Worm (Caenorhabditis elegans) whole organism, young adult: ENCODE results near the gene twk-9.

Experiments
- B0035.1 ChIP-seq: sonication (generic microtip); optimal IDR thresholded peaks from 2 replicates; lab custom pipeline; 2016; ENCODE audit warnings: missing genetic modification characterization, mild to moderate bottlenecking, missing compliant biosample characterization, missing genotype, missing genetic modification reagents
- B0261.1 ChIP-seq: sonication (generic microtip); optimal IDR thresholded peaks from 2 replicates; lab custom pipeline; 2016; ENCODE audit warnings: mild to moderate bottlenecking, missing genetic modification characterization, moderate library complexity, missing compliant biosample characterization
- C06A6.2 ChIP-seq: fragments of 200-800 bp; sonication (Bioruptor generic); conservative IDR thresholded peaks from 2 replicates; pipeline ENCODE4 v1.3.6; 2022; ENCODE audit warnings: missing genetic modification characterization, missing compliant biosample characterization
- C17E4.6 ChIP-seq: fragments of 200-800 bp; sonication (Bioruptor generic); IDR thresholded peaks from 2 replicates; pipeline ENCODE4 v1.3.6; 2022; ENCODE audit warnings: missing genetic modification reagents, missing genetic modification characterization, missing compliant biosample characterization
- D2030.7 ChIP-seq: fragments of 200-800 bp; sonication (Bioruptor generic); IDR thresholded peaks from 2 replicates; pipeline ENCODE4 v1.3.6; 2022; ENCODE audit warnings: missing genetic modification reagents, missing genetic modification characterization, missing compliant biosample characterization
- F10E7.11 ChIP-seq: sonication (generic microtip); optimal IDR thresholded peaks from 2 replicates; lab custom pipeline; 2017; ENCODE audit warnings: mild to moderate bottlenecking, missing genetic modification characterization, moderate library complexity, missing compliant biosample characterization
- F37B4.10 ChIP-seq: fragments of 200-800 bp; sonication (Bioruptor generic); IDR thresholded peaks from 2 replicates; pipeline ENCODE4 v1.3.6; 2022; ENCODE audit warnings: missing genetic modification characterization, missing compliant biosample characterization
- F39B2.1 ChIP-seq: fragments of 200-800 bp; sonication (Bioruptor generic); IDR thresholded peaks from 2 replicates; pipeline ENCODE4 v1.3.6; 2022; ENCODE audit warnings: missing genetic modification reagents, missing genetic modification characterization, missing compliant biosample characterization
- F55B11.4 ChIP-seq: sonication (generic microtip); optimal IDR thresholded peaks from 2 replicates; lab custom pipeline; 2016; ENCODE audit warnings: missing compliant biosample characterization, missing genetic modification characterization, borderline replicate concordance; ENCODE audit not compliant: insufficient read depth
- K11D2.4 ChIP-seq: fragments of 200-800 bp; sonication (Bioruptor generic); IDR thresholded peaks from 2 replicates; pipeline ENCODE4 v1.3.6; 2022; ENCODE audit warnings: missing genetic modification reagents, missing genetic modification characterization, missing compliant biosample characterization
- Y53F4B.3 ChIP-seq: fragments of 200-800 bp; sonication (Bioruptor generic); IDR thresholded peaks from 2 replicates; pipeline ENCODE4 v1.3.6; 2022; ENCODE audit warnings: missing genetic modification reagents, missing genetic modification characterization, missing compliant biosample characterization
- Y53G8AR.9 ChIP-seq: fragments of 200-800 bp; sonication (Bioruptor generic); conservative IDR thresholded peaks from 2 replicates; pipeline ENCODE4 v1.3.6; 2022; ENCODE audit warnings: missing genetic modification reagents, missing genetic modification characterization, missing compliant biosample characterization
- Y67H2A.10 ChIP-seq: fragments of 200-800 bp; sonication (Bioruptor generic); conservative IDR thresholded peaks from 2 replicates; pipeline ENCODE4 v1.3.6; 2022; ENCODE audit warnings: missing genetic modification reagents, missing genetic modification characterization, missing compliant biosample characterization
- akir-1 ChIP-seq: fragments of 200-800 bp; sonication (Bioruptor generic); optimal IDR thresholded peaks from 2 replicates; lab custom pipeline; 2018; ENCODE audit warnings: mild to moderate bottlenecking, missing genetic modification characterization, moderate library complexity, missing compliant biosample characterization
- ama-1 ChIP-seq, 3 experiments: fragments of 150-350 bp in 1 of 3; sonication (generic microtip) in 2 of 3; optimal IDR thresholded peaks; 2 replicates each; lab custom pipeline; 2014 to 2018; ENCODE audit warnings: missing biosample characterization in 2 of 3, missing genetic modification characterization in 2 of 3, missing genetic modification reagents in 2 of 3
- aptf-3 ChIP-seq: fragments of 200-800 bp; sonication (Bioruptor generic); IDR thresholded peaks from 2 replicates; pipeline ENCODE4 v1.3.6; 2022; ENCODE audit warnings: missing genetic modification characterization, missing compliant biosample characterization
- atf-7 ChIP-seq: sonication (generic microtip); optimal IDR thresholded peaks from 2 replicates; lab custom pipeline; 2017; ENCODE audit warnings: mild to moderate bottlenecking, missing genetic modification characterization, missing compliant biosample characterization
- athp-1 ChIP-seq: sonication (generic microtip); optimal IDR thresholded peaks from 2 replicates; lab custom pipeline; 2017; ENCODE audit warnings: mild to moderate bottlenecking, missing genetic modification characterization, missing compliant biosample characterization
- attf-6 ChIP-seq: fragments of 200-800 bp; sonication (Bioruptor generic); IDR thresholded peaks from 2 replicates; pipeline ENCODE4 v1.3.6; 2022; ENCODE audit warnings: missing genetic modification reagents, missing genetic modification characterization, missing compliant biosample characterization
- cebp-1 ChIP-seq, 2 experiments: fragments of 200-800 bp in 1 of 2; sonication (Bioruptor generic) in 1 of 2; sonication (generic microtip) in 1 of 2; IDR thresholded peaks in 1 of 2; optimal IDR thresholded peaks in 1 of 2; 2 replicates each; pipeline versions ENCODE4 v1.3.6 to Lab custom; 2017 to 2022; ENCODE audit warnings: missing compliant biosample characterization in 2 of 2, missing genetic modification characterization in 2 of 2, mild to moderate bottlenecking in 1 of 2, missing genetic modification reagents in 1 of 2, moderate library complexity in 1 of 2
- ceh-27 ChIP-seq: fragments of 200-800 bp; sonication (Bioruptor generic); optimal IDR thresholded peaks from 2 replicates; lab custom pipeline; 2018; ENCODE audit warnings: mild to moderate bottlenecking, missing genetic modification characterization, moderate library complexity, missing compliant biosample characterization
- ceh-91 ChIP-seq: fragments of 200-800 bp; sonication (Bioruptor generic); IDR thresholded peaks from 2 replicates; pipeline ENCODE4 v1.3.6; 2022; ENCODE audit warnings: missing genetic modification reagents, missing genetic modification characterization, missing compliant biosample characterization
- chd-7 ChIP-seq: sonication (generic microtip); optimal IDR thresholded peaks from 2 replicates; lab custom pipeline; 2016; ENCODE audit warnings: mild to moderate bottlenecking, missing genetic modification characterization, moderate library complexity, missing compliant biosample characterization
- die-1 ChIP-seq: sonication (generic microtip); optimal IDR thresholded peaks from 2 replicates; lab custom pipeline; 2016; ENCODE audit warnings: missing genotype, mild to moderate bottlenecking, missing genetic modification characterization, missing compliant biosample characterization
- efl-1 ChIP-seq: fragments of 150-350 bp; optimal IDR thresholded peaks from 2 replicates; lab custom pipeline; 2014; ENCODE audit warnings: missing biosample characterization, missing genetic modification reagents, missing genetic modification characterization
- ets-4 ChIP-seq: fragments of 200-800 bp; sonication (Bioruptor generic); optimal IDR thresholded peaks from 2 replicates; lab custom pipeline; 2018; ENCODE audit warnings: mild to moderate bottlenecking, missing genetic modification characterization, missing compliant biosample characterization
- gei-17 ChIP-seq: fragments of 200-800 bp; sonication (Bioruptor generic); optimal IDR thresholded peaks from 2 replicates; lab custom pipeline; 2018; ENCODE audit warnings: mild to moderate bottlenecking, missing genetic modification characterization, missing compliant biosample characterization
- him-1 ChIP-seq: sonication (generic microtip); optimal IDR thresholded peaks from 2 replicates; lab custom pipeline; 2016; ENCODE audit warnings: missing genotype, missing genetic modification reagents, missing genetic modification characterization, missing compliant biosample characterization
- hlh-12 ChIP-seq: sonication (generic microtip); optimal IDR thresholded peaks from 2 replicates; lab custom pipeline; 2016; ENCODE audit warnings: missing genetic modification characterization, missing compliant biosample characterization
- hmg-20 ChIP-seq: fragments of 200-800 bp; sonication (Bioruptor generic); IDR thresholded peaks from 2 replicates; pipeline ENCODE4 v1.3.6; 2022; ENCODE audit warnings: missing genetic modification reagents, missing genetic modification characterization, missing compliant biosample characterization
- lin-40 ChIP-seq: sonication (generic microtip); optimal IDR thresholded peaks from 2 replicates; lab custom pipeline; 2016; ENCODE audit warnings: missing genetic modification characterization, mild to moderate bottlenecking, missing compliant biosample characterization, missing genotype, missing genetic modification reagents
- lir-1 ChIP-seq: fragments of 200-800 bp; sonication (Bioruptor generic); conservative IDR thresholded peaks from 2 replicates; pipeline ENCODE4 v1.3.6; 2022; ENCODE audit warnings: missing genetic modification reagents, missing genetic modification characterization, missing compliant biosample characterization
- madf-10 ChIP-seq: sonication (generic microtip); optimal IDR thresholded peaks from 2 replicates; lab custom pipeline; 2016; ENCODE audit warnings: mild to moderate bottlenecking, missing genetic modification characterization, missing compliant biosample characterization
- madf-8 ChIP-seq: fragments of 200-800 bp; sonication (Bioruptor generic); conservative IDR thresholded peaks from 2 replicates; pipeline ENCODE4 v1.3.6; 2022; ENCODE audit warnings: missing genetic modification reagents, missing genetic modification characterization, missing compliant biosample characterization
- mes-4 ChIP-seq: sonication (generic microtip); optimal IDR thresholded peaks from 2 replicates; lab custom pipeline; 2016; ENCODE audit warnings: missing genotype, missing genetic modification characterization, missing compliant biosample characterization
- nfya-1 ChIP-seq: sonication (generic microtip); optimal IDR thresholded peaks from 2 replicates; lab custom pipeline; 2017; ENCODE audit warnings: antibody characterized with exemption, missing compliant biosample characterization, missing genetic modification characterization, borderline replicate concordance; ENCODE audit not compliant: insufficient read depth
- nfya-2 ChIP-seq: fragments of 200-800 bp; sonication (Bioruptor generic); IDR thresholded peaks from 2 replicates; pipeline ENCODE4 v1.3.6; 2022; ENCODE audit warnings: missing genetic modification reagents, missing genetic modification characterization, missing compliant biosample characterization
- pbrm-1 ChIP-seq: fragments of 200-800 bp; sonication (Bioruptor generic); IDR thresholded peaks from 2 replicates; pipeline ENCODE4 v1.3.6; 2022; ENCODE audit warnings: missing genetic modification reagents, missing genetic modification characterization, missing compliant biosample characterization
- pha-4 ChIP-seq: fragments of 150-350 bp; sonication (generic microtip); optimal IDR thresholded peaks from 2 replicates; lab custom pipeline; 2014; ENCODE audit warnings: missing biosample characterization, missing genetic modification reagents, missing genetic modification characterization
- snpc-1.1 ChIP-seq: sonication (generic microtip); optimal IDR thresholded peaks from 2 replicates; lab custom pipeline; 2017; ENCODE audit warnings: missing genetic modification characterization, mild to moderate bottlenecking, missing compliant biosample characterization, antibody characterized with exemption, moderate library complexity, missing genotype, missing genetic modification reagents; ENCODE audit not compliant: insufficient read depth
- snpc-1.3 ChIP-seq: sonication (generic microtip); optimal IDR thresholded peaks from 2 replicates; lab custom pipeline; 2017; ENCODE audit warnings: missing genetic modification characterization, mild to moderate bottlenecking, missing compliant biosample characterization, antibody characterized with exemption, moderate library complexity, missing genotype, missing genetic modification reagents; ENCODE audit not compliant: insufficient read depth
- snpc-4 ChIP-seq, 5 experiments: fragments of 150-350 bp in 1 of 5; sonication (generic microtip) in 4 of 5; optimal IDR thresholded peaks; 2 replicates each; lab custom pipeline; 2014 to 2018; ENCODE audit warnings: missing genetic modification characterization in 5 of 5, missing biosample characterization in 3 of 5, antibody characterized with exemption in 2 of 5, mild to moderate bottlenecking in 2 of 5, missing compliant biosample characterization in 2 of 5, missing genotype in 2 of 5, moderate library complexity in 2 of 5, missing genetic modification reagents in 1 of 5
- tbp1 ChIP-seq: fragments of 200-800 bp; sonication (Bioruptor generic); optimal IDR thresholded peaks from 2 replicates; lab custom pipeline; 2018; ENCODE audit warnings: mild to moderate bottlenecking, missing genetic modification characterization, missing compliant biosample characterization
- xnd-1 ChIP-seq: sonication (generic microtip); optimal IDR thresholded peaks from 2 replicates; lab custom pipeline; 2016; ENCODE audit warnings: missing genotype, missing genetic modification reagents, missing genetic modification characterization, missing compliant biosample characterization
- ztf-18 ChIP-seq: sonication (generic microtip); optimal IDR thresholded peaks from 2 replicates; lab custom pipeline; 2016; ENCODE audit warnings: missing genotype, mild to moderate bottlenecking, missing genetic modification characterization, missing compliant biosample characterization
- ztf-25 ChIP-seq: fragments of 200-800 bp; sonication (Bioruptor generic); IDR thresholded peaks from 2 replicates; pipeline ENCODE4 v1.3.6; 2022; ENCODE audit warnings: missing genetic modification reagents, missing genetic modification characterization, missing compliant biosample characterization
- ztf-3 ChIP-seq: fragments of 200-800 bp; sonication (Bioruptor generic); optimal IDR thresholded peaks from 2 replicates; lab custom pipeline; 2018; ENCODE audit warnings: mild to moderate bottlenecking, missing genetic modification characterization, missing compliant biosample characterization

twk-9 gene

DNA sequence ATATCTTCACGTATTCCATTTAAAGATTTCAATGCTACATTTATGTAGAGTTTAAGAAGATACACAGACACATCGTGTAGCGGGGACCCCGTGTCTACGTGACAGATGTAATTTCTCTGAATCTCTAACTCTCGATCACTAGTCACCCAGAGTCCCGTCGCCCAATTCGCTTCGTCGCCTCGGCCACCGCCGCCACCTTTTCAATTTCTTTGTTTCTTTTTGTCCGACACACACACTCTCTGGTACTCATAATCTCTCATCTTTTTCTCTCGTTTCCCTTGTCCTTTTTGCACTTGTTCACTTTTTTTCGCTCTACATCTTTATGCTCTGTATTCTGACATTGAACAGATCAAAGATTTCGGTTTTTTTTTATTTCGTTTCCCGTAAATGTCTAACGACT lies 25.4 kb downstream of the twk-9 start:
- TF ChIP-seq nfya-1 (tag; lab: Kevin White, UChicago) (no peak), pha-4 (tag; lab: Kevin White, UChicago) (no peak), madf-8 (GFP tag; lab: Robert Waterston, UW) (no peak), nfya-2 (GFP tag; lab: Robert Waterston, UW) (no peak), hlh-12 (tag; lab: Kevin White, UChicago) (no peak), ceh-27 (GFP tag; lab: Kevin White, UChicago) (no peak), pbrm-1 (GFP tag; lab: Robert Waterston, UW) (peak; percentile 35; the same call in 1 of the 2 replicates), xnd-1 (tag; lab: Kevin White, UChicago) (no peak), F39B2.1 (GFP tag; lab: Robert Waterston, UW) (no peak), snpc-4 (GFP tag; optimal IDR thresholded peaks at IDR 0.05; lab: Kevin White, UChicago) (no peak), snpc-4 (tag; optimal IDR thresholded peaks at IDR 0.05; lab: Kevin White, UChicago) (peak in 3 of 4 experiments; percentile 19 to 23 (median 21)), attf-6 (no peak), F55B11.4 (no peak), mes-4 (tag; lab: Kevin White, UChicago) (no peak), him-1 (tag; lab: Kevin White, UChicago) (no peak), D2030.7 (GFP tag; lab: Robert Waterston, UW) (no peak), hmg-20 (no peak), B0035.1 (tag; lab: Kevin White, UChicago) (no peak), Y53F4B.3 (GFP tag; lab: Robert Waterston, UW) (no peak), C06A6.2 (GFP tag; lab: Robert Waterston, UW) (no peak), atf-7 (peak; percentile 18), C17E4.6 (GFP tag; lab: Robert Waterston, UW) (no peak), ztf-3 (GFP tag; lab: Kevin White, UChicago) (no peak), Y53G8AR.9 (0 out of 2 replicates have a peak, but pooled peaks have one; percentile 22), ama-1 (optimal IDR thresholded peaks at IDR 0.05; lab: Kevin White, UChicago) (no peak), ama-1 (GFP tag; optimal IDR thresholded peaks at IDR 0.05; lab: Kevin White, UChicago) (no peak), Y67H2A.10 (GFP tag; lab: Robert Waterston, UW) (no peak), tbp1 (peak; percentile 18), K11D2.4 (GFP tag; lab: Robert Waterston, UW) (peak; percentile 35; the same call in 1 of the 2 replicates), efl-1 (GFP tag; lab: Kevin White, UChicago) (no peak), F37B4.10 (GFP tag; lab: Robert Waterston, UW) (no peak), ets-4 (GFP tag; lab: Kevin White, UChicago) (no peak), akir-1 (GFP tag; lab: Kevin White, UChicago) (no peak), lin-40 (tag; lab: Kevin White, UChicago) (peak; percentile 76), chd-7 (peak; percentile 5), cebp-1 (GFP tag; IDR thresholded peaks at IDR 0.05; lab: Robert Waterston, UW) (no peak), cebp-1 (tag; optimal IDR thresholded peaks at IDR 0.05; lab: Kevin White, UChicago) (no peak), ztf-18 (tag; lab: Kevin White, UChicago) (peak; percentile 9), die-1 (tag; lab: Kevin White, UChicago) (no peak), lir-1 (GFP tag; lab: Robert Waterston, UW) (no peak), gei-17 (GFP tag; lab: Kevin White, UChicago) (no peak), snpc-1.3 (tag; lab: Kevin White, UChicago) (no peak), snpc-1.1 (no peak), athp-1 (tag; lab: Kevin White, UChicago) (no peak), madf-10 (tag; lab: Kevin White, UChicago) (peak; percentile 97), B0261.1 (no peak), aptf-3 (no peak), F10E7.11 (tag; lab: Kevin White, UChicago) (no peak), ceh-91 (no peak), ztf-25 (GFP tag; lab: Robert Waterston, UW) (no peak)
